Fruit fly (Drosophila melanogaster): ENCODE measurements around the gene lmgA.

Gene lmgA

DNA sequence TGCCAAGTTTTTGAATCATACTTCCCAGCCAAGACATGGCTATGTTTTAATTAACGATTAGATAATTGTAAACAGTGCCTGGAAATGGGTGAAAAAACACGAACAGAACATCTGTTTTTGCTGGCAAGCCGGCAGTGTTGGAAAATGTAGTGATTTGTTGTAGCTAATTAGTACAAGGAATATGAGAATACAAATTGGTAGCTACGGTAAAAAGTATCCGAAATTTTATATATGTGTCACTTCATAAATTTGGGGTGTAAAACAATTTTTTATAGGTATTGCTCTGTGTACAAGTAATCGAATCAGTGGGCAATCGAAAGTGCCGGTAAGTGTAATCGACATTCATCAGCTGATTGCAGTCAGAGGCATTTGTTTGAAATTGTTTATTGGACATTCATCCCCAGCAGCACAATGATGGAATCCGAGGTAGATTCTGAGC lies 11.1 kb downstream of the lmgA start, which contains the start of the genes mRpL51 and Uba4 (continued):
- TF ChIP-seq kah (GFP tag; optimal IDR thresholded peaks at IDR 0.05) = no peak
- TF ChIP-seq BtbVII (GFP tag; optimal IDR thresholded peaks at IDR 0.05) = no peak
- TF ChIP-seq Fer3 (tag; optimal IDR thresholded peaks at IDR 0.05) = peak; percentile 1
- TF ChIP-seq gsb (GFP tag; IDR thresholded peaks at IDR 0.05) = no peak
- TF ChIP-seq Xrp1 (GFP tag; IDR thresholded peaks at IDR 0.05) = no peak
- TF ChIP-seq sob (GFP tag; IDR thresholded peaks at IDR 0.05) = no peak
- TF ChIP-seq Mes4 (GFP tag; optimal IDR thresholded peaks at IDR 0.05) = peak; percentile 35
- no peak for TF ChIP-seq Adf1 (GFP tag; IDR thresholded peaks at IDR 0.05)
- TF ChIP-seq CG11247 (GFP tag; IDR thresholded peaks at IDR 0.05) = no peak
- TF ChIP-seq Vsx1 (GFP tag; optimal IDR thresholded peaks at IDR 0.05) = peak; percentile 100
- TF ChIP-seq prd (optimal IDR thresholded peaks at IDR 0.05) = no peak
- TF ChIP-seq prd (GFP tag; IDR thresholded peaks at IDR 0.05) = no peak
- no peak for TF ChIP-seq CG14014 (GFP tag; IDR thresholded peaks at IDR 0.05)
- TF ChIP-seq D19A (tag; optimal IDR thresholded peaks at IDR 0.05) = no peak
- TF ChIP-seq CG3995 (GFP tag; optimal IDR thresholded peaks at IDR 0.05) = peak; percentile 79
- peak; percentile 25 for TF ChIP-seq CG18262 (tag; optimal IDR thresholded peaks at IDR 0.05)
- no peak for TF ChIP-seq pros (GFP tag; optimal IDR thresholded peaks at IDR 0.05)
- TF ChIP-seq Opbp (GFP tag; IDR thresholded peaks at IDR 0.05; ENCODE audit: partially characterized antibody) = peak; percentile 37; the same call in 1 of the 3 replicates
- no peak for TF ChIP-seq Nf-YC (tag; optimal IDR thresholded peaks at IDR 0.05)
- no peak for TF ChIP-seq CG8765 (GFP tag; IDR thresholded peaks at IDR 0.05)
- TF ChIP-seq NFAT (GFP tag; IDR thresholded peaks at IDR 0.05) = no peak
- peak; percentile 56 for TF ChIP-seq pho (GFP tag; optimal IDR thresholded peaks at IDR 0.05)
- TF ChIP-seq HLHmδ (GFP tag; optimal IDR thresholded peaks at IDR 0.05) = no peak
- TF ChIP-seq CG31441 (GFP tag; IDR thresholded peaks at IDR 0.05) = 0 out of 2 replicates have a peak, but pooled peaks have one; percentile 28
- TF ChIP-seq Nf-YB (GFP tag; optimal IDR thresholded peaks at IDR 0.05) = no peak
- TF ChIP-seq disco-r (GFP tag; optimal IDR thresholded peaks at IDR 0.05) = no peak
- TF ChIP-seq CG8089 (GFP tag; optimal IDR thresholded peaks at IDR 0.05) = no peak
- no peak for TF ChIP-seq vfl (GFP tag; optimal IDR thresholded peaks at IDR 0.05)
- no peak for TF ChIP-seq slp2 (GFP tag; optimal IDR thresholded peaks at IDR 0.05)
- TF ChIP-seq ATbp (GFP tag; optimal IDR thresholded peaks at IDR 0.05) = no peak
- TF ChIP-seq Atf6 (GFP tag; IDR thresholded peaks at IDR 0.05) = no peak
- TF ChIP-seq CG12104 (GFP tag; optimal IDR thresholded peaks at IDR 0.05) = peak; percentile 1
- TF ChIP-seq Dfd (GFP tag; optimal IDR thresholded peaks at IDR 0.05) = no peak
- TF ChIP-seq vnd (GFP tag; IDR thresholded peaks at IDR 0.05; ENCODE audit: partially characterized antibody) = peak; percentile 48; the same call in 1 of the 3 replicates
- no peak for TF ChIP-seq Sox102F (GFP tag; optimal IDR thresholded peaks at IDR 0.05)
- no peak for TF ChIP-seq ro (GFP tag; IDR thresholded peaks at IDR 0.05)
- TF ChIP-seq tin (GFP tag; optimal IDR thresholded peaks at IDR 0.05) = peak; percentile 45
- peak; percentile 63 for TF ChIP-seq twi (tag; optimal IDR thresholded peaks at IDR 0.05)
- TF ChIP-seq insv (GFP tag; optimal IDR thresholded peaks at IDR 0.05) = no peak
- no peak for TF ChIP-seq CG11085 (GFP tag; IDR thresholded peaks at IDR 0.05)
- TF ChIP-seq Stat92E (GFP tag; optimal IDR thresholded peaks at IDR 0.05) = no peak
- peak; percentile 53 for TF ChIP-seq repo (GFP tag; optimal IDR thresholded peaks at IDR 0.05)
- no peak for TF ChIP-seq Hr39 (optimal IDR thresholded peaks at IDR 0.05)
- no peak; the same call in 1 of the 2 replicates for TF ChIP-seq vvl (GFP tag; IDR thresholded peaks at IDR 0.05)
- TF ChIP-seq scrt (GFP tag; optimal IDR thresholded peaks at IDR 0.05) = no peak
- TF ChIP-seq usp (GFP tag; optimal IDR thresholded peaks at IDR 0.05) = no peak
- no peak for TF ChIP-seq wdn (GFP tag; IDR thresholded peaks at IDR 0.05)
- no peak for TF ChIP-seq gro (GFP tag; optimal IDR thresholded peaks at IDR 0.05)
- TF ChIP-seq nerfin-2 (GFP tag; IDR thresholded peaks at IDR 0.05; ENCODE audit: partially characterized antibody) = peak; percentile 41; the same call in 1 of the 2 replicates
- peak; percentile 44 for TF ChIP-seq Max (GFP tag; optimal IDR thresholded peaks at IDR 0.05)
- no peak for TF ChIP-seq CG32767 (GFP tag; IDR thresholded peaks at IDR 0.05)
- no peak for TF ChIP-seq Taf1 (GFP tag; IDR thresholded peaks at IDR 0.05)
